Worm (Caenorhabditis elegans) whole organism, L2 larva: ENCODE results near the gene sbds-1.

Experiments
- C34F6.9 ChIP-seq: fragments of 150-350 bp; optimal IDR thresholded peaks from 2 replicates; lab custom pipeline; 2014; ENCODE audit warnings: missing biosample characterization, missing genetic modification characterization
- F13H6.1 ChIP-seq: sonication (generic microtip); optimal IDR thresholded peaks from 2 replicates; lab custom pipeline; 2016; ENCODE audit warnings: missing genetic modification characterization, missing compliant biosample characterization
- ZK546.5 ChIP-seq: sonication (generic microtip); optimal IDR thresholded peaks from 2 replicates; lab custom pipeline; 2017; ENCODE audit warnings: missing biosample characterization, missing genetic modification characterization
- aly-2 ChIP-seq: fragments of 150-350 bp; optimal IDR thresholded peaks from 2 replicates; lab custom pipeline; 2014; ENCODE audit warnings: missing biosample characterization, missing genetic modification characterization
- ama-1 ChIP-seq: fragments of 150-350 bp; optimal IDR thresholded peaks from 2 replicates; lab custom pipeline; 2018; ENCODE audit warnings: inconsistent platforms
- blmp-1 ChIP-seq: sonication (generic microtip); optimal IDR thresholded peaks from 2 replicates; lab custom pipeline; 2017; ENCODE audit warnings: missing genetic modification characterization, mild to moderate bottlenecking, missing compliant biosample characterization, antibody characterized with exemption, moderate library complexity; ENCODE audit not compliant: insufficient read depth
- ceh-16 ChIP-seq: fragments of 150-350 bp; optimal IDR thresholded peaks from 2 replicates; lab custom pipeline; 2014; ENCODE audit warnings: missing biosample characterization, missing genetic modification characterization
- ceh-82 ChIP-seq: fragments of 150-350 bp; optimal IDR thresholded peaks from 2 replicates; lab custom pipeline; 2014; ENCODE audit warnings: missing biosample characterization, missing genetic modification characterization
- crh-2 ChIP-seq: sonication (generic microtip); optimal IDR thresholded peaks from 2 replicates; lab custom pipeline; 2017; ENCODE audit warnings: missing biosample characterization, missing genetic modification characterization
- dmd-4 ChIP-seq: sonication (generic microtip); optimal IDR thresholded peaks from 2 replicates; lab custom pipeline; 2017; ENCODE audit warnings: missing biosample characterization, missing genetic modification characterization
- egl-27 ChIP-seq: sonication (generic microtip); optimal IDR thresholded peaks from 3 replicates; lab custom pipeline; 2017; ENCODE audit warnings: missing biosample characterization, missing genetic modification reagents, missing genetic modification characterization
- elt-1 ChIP-seq: fragments of 150-350 bp; optimal IDR thresholded peaks from 2 replicates; lab custom pipeline; 2014; ENCODE audit warnings: missing biosample characterization, missing genetic modification characterization
- elt-3 ChIP-seq: sonication (generic microtip); optimal IDR thresholded peaks from 2 replicates; lab custom pipeline; 2017; ENCODE audit warnings: missing biosample characterization, missing genetic modification characterization
- gmeb-1 ChIP-seq: fragments of 150-350 bp; optimal IDR thresholded peaks from 2 replicates; lab custom pipeline; 2014; ENCODE audit warnings: missing biosample characterization, missing genetic modification characterization
- lin-11 ChIP-seq: fragments of 150-350 bp; sonication (generic microtip); optimal IDR thresholded peaks from 2 replicates; lab custom pipeline; 2014; ENCODE audit warnings: missing biosample characterization, missing genetic modification characterization, inconsistent platforms, mixed read lengths
- lin-39 ChIP-seq: fragments of 150-350 bp; optimal IDR thresholded peaks from 2 replicates; lab custom pipeline; 2014; ENCODE audit warnings: missing biosample characterization, missing genetic modification reagents, missing genetic modification characterization
- lsy-2 ChIP-seq, 2 experiments: fragments of 150-350 bp in 1 of 2; sonication (generic microtip) in 1 of 2; optimal IDR thresholded peaks; 2 replicates each; lab custom pipeline; 2014 to 2017; ENCODE audit warnings: missing biosample characterization in 2 of 2, missing genetic modification characterization in 2 of 2
- mab-5 ChIP-seq: fragments of 150-350 bp; optimal IDR thresholded peaks from 2 replicates; lab custom pipeline; 2014; ENCODE audit warnings: missing biosample characterization, missing genetic modification characterization
- mbf-1 ChIP-seq: sonication (generic microtip); optimal IDR thresholded peaks from 2 replicates; lab custom pipeline; 2017; ENCODE audit warnings: missing biosample characterization, missing genetic modification characterization
- nhr-10 ChIP-seq: sonication (generic microtip); optimal IDR thresholded peaks from 2 replicates; lab custom pipeline; 2017; ENCODE audit warnings: missing biosample characterization, missing genetic modification characterization
- nhr-11 ChIP-seq: fragments of 150-350 bp; optimal IDR thresholded peaks from 2 replicates; lab custom pipeline; 2014; ENCODE audit warnings: missing biosample characterization, missing genetic modification characterization
- nhr-12 ChIP-seq: fragments of 150-350 bp; optimal IDR thresholded peaks from 2 replicates; lab custom pipeline; 2014; ENCODE audit warnings: missing biosample characterization, missing genetic modification characterization
- nhr-129 ChIP-seq: fragments of 150-350 bp; optimal IDR thresholded peaks from 2 replicates; lab custom pipeline; 2014; ENCODE audit warnings: missing biosample characterization, missing genetic modification characterization
- nhr-21 ChIP-seq: fragments of 150-350 bp; optimal IDR thresholded peaks from 2 replicates; lab custom pipeline; 2014; ENCODE audit warnings: missing biosample characterization, missing genetic modification characterization
- nhr-23 ChIP-seq: fragments of 150-350 bp; optimal IDR thresholded peaks from 2 replicates; lab custom pipeline; 2014; ENCODE audit warnings: missing biosample characterization, missing genetic modification reagents, missing genetic modification characterization
- nhr-25 ChIP-seq: fragments of 150-350 bp; sonication (generic microtip); optimal IDR thresholded peaks from 3 replicates; lab custom pipeline; 2014; ENCODE audit warnings: missing biosample characterization, missing genetic modification characterization
- peb-1 ChIP-seq: fragments of 150-350 bp; optimal IDR thresholded peaks from 2 replicates; lab custom pipeline; 2014; ENCODE audit warnings: missing biosample characterization, missing genetic modification characterization
- sem-4 ChIP-seq: fragments of 150-350 bp; optimal IDR thresholded peaks from 2 replicates; lab custom pipeline; 2014; ENCODE audit warnings: missing biosample characterization, missing genetic modification reagents, missing genetic modification characterization
- skn-1 ChIP-seq: sonication (generic microtip); optimal IDR thresholded peaks from 2 replicates; lab custom pipeline; 2017; ENCODE audit warnings: missing biosample characterization, missing genetic modification characterization
- sma-3 ChIP-seq: sonication (generic microtip); optimal IDR thresholded peaks from 2 replicates; lab custom pipeline; 2016; ENCODE audit warnings: missing genetic modification reagents, missing genetic modification characterization, missing compliant biosample characterization
- sma-9 ChIP-seq, 2 experiments: fragments of 150-350 bp in 1 of 2; sonication (generic microtip) in 1 of 2; optimal IDR thresholded peaks; 2 replicates each; lab custom pipeline; 2014 to 2016; ENCODE audit warnings: missing genetic modification characterization in 2 of 2, mild to moderate bottlenecking in 1 of 2, missing biosample characterization in 1 of 2, missing compliant biosample characterization in 1 of 2, missing genetic modification reagents in 1 of 2, moderate library complexity in 1 of 2
- unc-55 ChIP-seq: fragments of 150-350 bp; sonication (generic microtip); optimal IDR thresholded peaks from 3 replicates; lab custom pipeline; 2014; ENCODE audit warnings: missing biosample characterization, missing genetic modification reagents, missing genetic modification characterization
- zag-1 ChIP-seq: fragments of 150-350 bp; optimal IDR thresholded peaks from 2 replicates; lab custom pipeline; 2014; ENCODE audit warnings: missing biosample characterization, missing genetic modification characterization
- ztf-4 ChIP-seq: fragments of 150-350 bp; optimal IDR thresholded peaks from 2 replicates; lab custom pipeline; 2014; ENCODE audit warnings: missing biosample characterization, missing genetic modification characterization

Gene sbds-1

DNA sequence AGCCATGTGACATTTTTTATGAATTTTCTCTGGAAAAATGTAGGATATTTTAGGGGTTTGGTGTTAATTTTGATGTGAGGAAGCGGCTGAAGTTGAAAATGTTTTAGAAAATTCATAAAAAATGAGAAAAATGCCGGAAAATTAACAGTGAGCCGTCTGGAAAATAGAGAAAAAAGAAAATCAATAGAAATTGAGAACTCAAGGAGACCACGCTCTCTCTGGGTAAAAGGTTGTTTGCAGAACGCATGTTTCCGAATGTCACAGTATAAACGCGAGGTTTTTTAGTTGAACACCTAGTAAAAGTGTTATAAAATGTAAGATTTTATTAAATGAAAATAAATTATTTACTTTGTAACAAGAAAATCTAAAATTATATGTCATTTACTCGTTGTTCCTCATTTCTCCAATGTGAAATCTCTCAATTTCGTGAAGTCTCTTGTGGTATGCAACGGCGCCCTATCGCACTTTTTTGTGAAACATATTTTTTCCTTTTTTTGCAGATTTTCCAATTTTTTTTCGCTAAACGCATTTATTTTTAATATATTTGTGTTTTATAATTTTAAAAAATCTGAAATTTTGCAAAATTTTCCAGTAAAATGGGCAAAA lies 2.1 kb upstream of the sbds-1 start, which contains the start of the genes tag-266 and tag-267 (continued):
- TF ChIP-seq ztf-4 (tag; lab: Kevin White, UChicago) = no peak
- TF ChIP-seq peb-1 (tag; lab: Kevin White, UChicago) = no peak
- TF ChIP-seq nhr-12 (tag; lab: Kevin White, UChicago) = no peak
- peak; percentile 66 for TF ChIP-seq F13H6.1 (tag; lab: Kevin White, UChicago)
- TF ChIP-seq C34F6.9 (tag; lab: Kevin White, UChicago) = peak; percentile 90
- no peak for TF ChIP-seq blmp-1 (tag; lab: Kevin White, UChicago)
- peak; percentile 4 for TF ChIP-seq nhr-21 (tag; lab: Kevin White, UChicago)
- no peak for TF ChIP-seq nhr-10 (tag; lab: Kevin White, UChicago)
- TF ChIP-seq elt-1 (tag; lab: Kevin White, UChicago) = no peak
- no peak for TF ChIP-seq egl-27 (tag; lab: Kevin White, UChicago)
- no peak for TF ChIP-seq skn-1 (tag; lab: Kevin White, UChicago)
- TF ChIP-seq sma-9 (GFP tag; optimal IDR thresholded peaks at IDR 0.05; lab: Kevin White, UChicago) = no peak
- TF ChIP-seq sma-9 (tag; optimal IDR thresholded peaks at IDR 0.05; lab: Kevin White, UChicago) = no peak
- TF ChIP-seq crh-2 (tag; lab: Kevin White, UChicago) = peak; percentile 81
- TF ChIP-seq nhr-129 (tag; lab: Kevin White, UChicago) = peak; percentile 49
- TF ChIP-seq, all 48 proteins: peak for 16

- TF ChIP-seq zag-1 (tag; lab: Kevin White, UChicago) (no peak), elt-3 (no peak), nhr-21 (tag; lab: Kevin White, UChicago) (no peak)
These were observed 2.2 kb downstream of the sbds-1 start, which contains the start of gene T19C3.7 for ce11 chrIII:636067-636466. T19C3.7 (minus strand) TSS chrIII:636167.

DNA sequence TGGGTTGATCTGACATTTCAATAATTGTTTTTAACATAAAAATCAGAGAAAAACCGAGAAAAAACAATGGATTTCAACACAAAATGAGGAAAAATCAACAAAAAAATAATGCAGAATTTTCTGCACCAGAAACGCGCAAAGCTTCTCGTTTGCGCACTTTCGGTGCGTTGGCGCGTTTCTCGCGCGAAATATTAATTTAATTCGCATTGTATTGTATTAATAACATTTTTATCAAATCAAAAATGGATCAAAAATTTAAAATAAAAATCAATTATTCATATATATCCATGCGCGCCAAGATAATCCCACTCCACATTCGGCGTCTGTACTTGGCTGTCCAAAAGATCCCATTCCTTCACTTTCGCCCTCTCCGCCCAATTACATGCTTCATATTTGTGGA lies 3.6 kb downstream of the sbds-1 start, which contains the start of gene fem-2:
fem-2 (minus strand) TSS at position 9 of the 400 bp plus-strand sequence.
- peak; percentile 13 for TF ChIP-seq nhr-25 (tag; lab: Kevin White, UChicago)
- no peak for TF ChIP-seq sem-4
- peak; percentile 42 to 44 for TF ChIP-seq lsy-2 (tag; optimal IDR thresholded peaks at IDR 0.05; lab: Kevin White, UChicago)
- TF ChIP-seq peb-1 (tag; lab: Kevin White, UChicago) = no peak
- TF ChIP-seq crh-2 (tag; lab: Kevin White, UChicago) = peak; percentile 18
- peak; percentile 41 for TF ChIP-seq unc-55
- TF ChIP-seq nhr-11 (tag; lab: Kevin White, UChicago) = no peak
- TF ChIP-seq lin-39 (tag; lab: Kevin White, UChicago) = no peak
- no peak for TF ChIP-seq mbf-1 (tag; lab: Kevin White, UChicago)
- peak; percentile 70 for TF ChIP-seq C34F6.9 (tag; lab: Kevin White, UChicago)
- TF ChIP-seq gmeb-1 (tag; lab: Kevin White, UChicago) = peak; percentile 33
- no peak for TF ChIP-seq elt-1 (tag; lab: Kevin White, UChicago)
- TF ChIP-seq mab-5 (tag; lab: Kevin White, UChicago) = no peak
- TF ChIP-seq aly-2 = no peak
- TF ChIP-seq ama-1 (lab: Kevin White, UChicago) = no peak

DNA sequence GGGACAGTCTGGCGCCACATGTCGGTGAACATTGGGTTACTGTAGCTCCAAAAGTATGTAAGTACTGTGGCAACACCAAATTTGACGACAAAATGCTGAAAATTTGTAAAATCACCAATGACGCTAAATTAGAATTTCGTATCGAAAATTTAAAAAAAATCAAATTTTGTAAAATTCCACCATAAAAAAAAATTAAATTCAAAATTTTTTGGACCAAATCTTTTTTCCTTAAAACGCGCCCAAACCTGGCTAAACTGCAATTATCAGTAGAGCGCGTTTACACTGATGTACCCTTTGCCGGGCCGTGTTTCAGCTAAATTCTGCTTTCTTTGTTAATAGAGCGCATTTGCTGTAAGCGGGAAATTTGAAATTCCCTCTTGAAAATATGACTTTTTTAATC lies 6.8 kb downstream of the sbds-1 start, which contains the start of gene T19C3.6:
T19C3.6 (minus strand) TSS at position 101 of the 400 bp plus-strand sequence.
- TF ChIP-seq aly-2 = no peak
- no peak for TF ChIP-seq sma-3 (GFP tag; lab: Kevin White, UChicago)
- no peak for TF ChIP-seq ceh-82 (tag; lab: Kevin White, UChicago)
- no peak for TF ChIP-seq lin-11 (tag; lab: Kevin White, UChicago)
- no peak for TF ChIP-seq ama-1 (lab: Kevin White, UChicago)
- no peak for TF ChIP-seq ceh-16 (tag; lab: Kevin White, UChicago)
- TF ChIP-seq dmd-4 (tag; lab: Kevin White, UChicago) = no peak
- no peak for TF ChIP-seq nhr-23 (tag; lab: Kevin White, UChicago)
- no peak for TF ChIP-seq C34F6.9 (tag; lab: Kevin White, UChicago)
- TF ChIP-seq blmp-1 (tag; lab: Kevin White, UChicago) = no peak
- no peak for TF ChIP-seq ZK546.5 (tag; lab: Kevin White, UChicago)
